Fruit fly (Drosophila melanogaster) whole organism, embryonic: ENCODE measurements around the gene CG2931.

Experiments
- CG34376 ChIP-seq: fragments of 200-800 bp; sonication (Bioruptor generic); optimal IDR thresholded peaks from 2 replicates; lab custom pipeline; 2018; ENCODE audit warnings: missing biosample characterization, mild to moderate bottlenecking, missing genetic modification characterization
- Kr ChIP-seq: fragments of 200-800 bp; sonication (Bioruptor generic); optimal IDR thresholded peaks from 2 replicates; lab custom pipeline; 2017; ENCODE audit warnings: missing biosample characterization, mild to moderate bottlenecking, missing genetic modification characterization
- Side ChIP-seq: fragments of 200-800 bp; sonication (Bioruptor generic); optimal IDR thresholded peaks from 2 replicates; lab custom pipeline; 2016; ENCODE audit warnings: missing biosample characterization, missing genetic modification characterization
- ac ChIP-seq: fragments of 200-800 bp; sonication (Bioruptor generic); optimal IDR thresholded peaks from 3 replicates; lab custom pipeline; 2017; ENCODE audit warnings: missing biosample characterization, mild to moderate bottlenecking, missing genetic modification characterization
- seq ChIP-seq: fragments of 200-800 bp; sonication (Bioruptor generic); IDR thresholded peaks from 2 replicates; pipeline ENCODE4 v1.3.6; 2022; ENCODE audit warnings: missing biosample characterization, missing genetic modification characterization
- zen2 ChIP-seq: fragments of 200-800 bp; sonication (Bioruptor generic); IDR thresholded peaks from 3 replicates; pipeline ENCODE4 v1.3.6; 2022; ENCODE audit warnings: missing biosample characterization, missing genetic modification characterization; ENCODE audit not compliant: partially characterized antibody

dm6 chr3R:5547464-5547943, 20.9 kb downstream of the CG2931 start, which contains the start of gene CG2519:
- TF ChIP-seq Side (GFP tag; lab: Kevin White, UChicago) = peak; percentile 65
- TF ChIP-seq seq (GFP tag; lab: Robert Waterston, UW) = peak; percentile 38; the same call in 1 of the 2 replicates
- TF ChIP-seq ac (GFP tag; lab: Kevin White, UChicago) = peak; percentile 10
- TF ChIP-seq CG34376 = peak; percentile 77
- TF ChIP-seq zen2 (GFP tag; lab: Robert Waterston, UW) = peak; percentile 80; the same call in 2 of the 3 replicates
- TF ChIP-seq Kr (GFP tag; lab: Kevin White, UChicago) = no peak
